Worm (Caenorhabditis elegans): Measurements from ENCODE around the gene mrpl-12.
A peak's percentile ranks its signal among the peaks of the same experiment; 100 is the strongest.

mrpl-12 gene

DNA sequence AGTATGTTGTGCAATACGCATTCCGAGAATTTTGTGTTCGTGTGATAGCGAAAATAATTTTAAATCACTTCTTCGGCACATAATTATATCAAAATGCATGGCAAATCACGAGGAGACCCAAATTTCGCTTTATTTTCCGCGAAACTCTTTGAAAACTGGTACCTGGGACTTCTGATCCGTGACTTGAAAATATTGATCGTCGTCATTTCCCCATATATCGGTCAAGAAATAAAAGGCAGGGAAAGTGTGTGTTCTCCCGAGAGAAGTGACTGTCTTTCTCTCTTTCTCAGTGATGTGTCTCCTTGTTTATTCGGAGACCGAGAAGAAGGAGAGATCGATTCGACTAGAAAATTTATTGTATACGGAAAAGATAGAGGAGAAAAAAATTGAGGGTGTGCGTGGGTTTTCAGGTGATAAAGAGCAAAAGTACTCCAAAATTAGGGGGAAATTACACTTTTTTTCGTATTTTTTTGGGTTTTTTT, 3.7 kb downstream of the mrpl-12 start, which contains the start of gene W09D10.5:
TSS of gene W09D10.5 (minus strand) at position 345 of the 482 bp plus-strand sequence.
- TF ChIP-seq tra-4 (tag; optimal IDR thresholded peaks at IDR 0.05) (no peak), ama-1 (optimal IDR thresholded peaks at IDR 0.05) (peak; percentile 85)

DNA sequence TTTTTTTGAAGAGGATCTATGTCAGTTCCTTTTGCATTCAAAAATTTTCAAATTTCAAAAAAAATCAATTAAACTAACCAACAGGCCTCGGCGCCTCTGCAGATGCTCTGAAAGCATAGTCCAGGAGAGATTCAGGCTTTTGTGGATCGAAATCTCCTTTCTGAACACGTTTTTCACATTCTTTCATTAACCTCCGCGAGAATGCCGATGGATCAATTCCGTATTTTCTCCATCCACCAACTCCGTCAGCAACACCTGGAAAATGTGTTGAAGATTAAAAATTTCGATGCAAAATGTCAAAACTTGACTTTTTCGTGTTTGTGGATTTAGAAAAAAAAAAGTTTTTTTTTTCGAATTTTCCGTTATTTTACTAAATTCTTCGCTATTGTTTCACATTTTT, 7.0 kb downstream of the mrpl-12 start:
- TF ChIP-seq hmbx-1 (tag; optimal IDR thresholded peaks at IDR 0.05) (no peak), pes-1 (GFP tag; IDR thresholded peaks at IDR 0.05) (no peak), hnd-1 (tag; optimal IDR thresholded peaks at IDR 0.05) (no peak), hmg-4 (GFP tag; optimal IDR thresholded peaks at IDR 0.05) (no peak), flt-1 (GFP tag; IDR thresholded peaks at IDR 0.05) (no peak), F13C5.2 (tag; optimal IDR thresholded peaks at IDR 0.05) (no peak), ceh-13 (GFP tag; optimal IDR thresholded peaks at IDR 0.05) (no peak), ceh-36 (tag; optimal IDR thresholded peaks at IDR 0.05) (no peak), scrt-1 (GFP tag; IDR thresholded peaks at IDR 0.05) (no peak), ama-1 (optimal IDR thresholded peaks at IDR 0.05) (no peak), B0310.2 (tag; optimal IDR thresholded peaks at IDR 0.05) (no peak), tbx-37 (GFP tag; conservative IDR thresholded peaks at IDR 0.05) (no peak), tbx-11 (GFP tag; IDR thresholded peaks at IDR 0.05) (no peak), aly-1 (tag; optimal IDR thresholded peaks at IDR 0.05) (no peak)

ce11 chrIII:10716091-10716490, 8.5 kb downstream of the mrpl-12 start, which contains the start of gene W09D10.4:
TSS of gene W09D10.4 (minus strand) at chrIII:10716191.
- no peak for TF ChIP-seq ama-1 (optimal IDR thresholded peaks at IDR 0.05)
- no peak for TF ChIP-seq tbx-37 (GFP tag; conservative IDR thresholded peaks at IDR 0.05)
- no peak for TF ChIP-seq tra-4 (tag; optimal IDR thresholded peaks at IDR 0.05)
- no peak for TF ChIP-seq pes-1 (GFP tag; IDR thresholded peaks at IDR 0.05)
- no peak for TF ChIP-seq F13C5.2 (tag; optimal IDR thresholded peaks at IDR 0.05)
- no peak for TF ChIP-seq aly-1 (tag; optimal IDR thresholded peaks at IDR 0.05)
- TF ChIP-seq ets-7 (tag; optimal IDR thresholded peaks at IDR 0.05) = no peak
- TF ChIP-seq hmg-4 (GFP tag; optimal IDR thresholded peaks at IDR 0.05) = no peak
- no peak for TF ChIP-seq ceh-13 (GFP tag; optimal IDR thresholded peaks at IDR 0.05)
- no peak for TF ChIP-seq hnd-1 (tag; optimal IDR thresholded peaks at IDR 0.05)
- no peak for TF ChIP-seq B0310.2 (tag; optimal IDR thresholded peaks at IDR 0.05)
- TF ChIP-seq flt-1 (GFP tag; IDR thresholded peaks at IDR 0.05) = no peak
- TF ChIP-seq tbx-11 (GFP tag; IDR thresholded peaks at IDR 0.05) = no peak
- no peak for TF ChIP-seq sea-1 (GFP tag; conservative IDR thresholded peaks at IDR 0.05)
- no peak for TF ChIP-seq hmbx-1 (tag; optimal IDR thresholded peaks at IDR 0.05)
- TF ChIP-seq scrt-1 (GFP tag; IDR thresholded peaks at IDR 0.05) = no peak
- no peak for TF ChIP-seq ceh-36 (tag; optimal IDR thresholded peaks at IDR 0.05)

- TF ChIP-seq hmg-4 (GFP tag; optimal IDR thresholded peaks at IDR 0.05) (no peak), sea-1 (GFP tag; conservative IDR thresholded peaks at IDR 0.05) (no peak), pes-1 (GFP tag; IDR thresholded peaks at IDR 0.05) (no peak), ama-1 (optimal IDR thresholded peaks at IDR 0.05) (no peak), hmbx-1 (tag; optimal IDR thresholded peaks at IDR 0.05) (no peak), F13C5.2 (tag; optimal IDR thresholded peaks at IDR 0.05) (no peak), tbx-37 (GFP tag; conservative IDR thresholded peaks at IDR 0.05) (no peak), ceh-13 (GFP tag; optimal IDR thresholded peaks at IDR 0.05) (no peak), scrt-1 (GFP tag; IDR thresholded peaks at IDR 0.05) (no peak), tra-4 (tag; optimal IDR thresholded peaks at IDR 0.05) (no peak), B0310.2 (tag; optimal IDR thresholded peaks at IDR 0.05) (no peak), flt-1 (GFP tag; IDR thresholded peaks at IDR 0.05) (no peak), ets-7 (tag; optimal IDR thresholded peaks at IDR 0.05) (no peak), hnd-1 (tag; optimal IDR thresholded peaks at IDR 0.05) (no peak), ceh-36 (tag; optimal IDR thresholded peaks at IDR 0.05) (no peak), aly-1 (tag; optimal IDR thresholded peaks at IDR 0.05) (no peak), tbx-11 (GFP tag; IDR thresholded peaks at IDR 0.05) (no peak)
These were observed 9.9 kb downstream of the mrpl-12 start for ce11 chrIII:10717479-10717878.

DNA sequence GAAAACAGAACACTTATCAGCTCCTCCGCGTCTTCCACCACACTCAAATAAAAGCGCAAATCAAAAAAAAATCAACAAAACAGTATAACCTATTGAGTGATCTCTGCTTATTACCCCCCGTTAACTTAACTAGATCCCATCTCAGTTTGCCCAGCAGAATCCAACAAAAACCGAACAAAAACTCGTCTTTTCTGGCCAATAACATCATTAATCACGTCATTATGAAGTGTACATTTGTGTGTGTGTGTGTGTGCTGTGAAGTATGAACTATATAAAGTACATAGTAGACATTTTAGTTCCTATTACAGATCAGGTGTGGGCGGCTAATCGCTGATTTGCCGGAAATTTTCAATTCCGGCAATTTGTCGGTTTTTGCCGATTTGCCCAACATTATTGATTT, 10.5 kb downstream of the mrpl-12 start:
- TF ChIP-seq tbx-37 (GFP tag; conservative IDR thresholded peaks at IDR 0.05) = no peak
- TF ChIP-seq scrt-1 (GFP tag; IDR thresholded peaks at IDR 0.05) = no peak
- TF ChIP-seq ceh-36 (tag; optimal IDR thresholded peaks at IDR 0.05) = no peak
- no peak for TF ChIP-seq ets-7 (tag; optimal IDR thresholded peaks at IDR 0.05)
- no peak for TF ChIP-seq hmg-4 (GFP tag; optimal IDR thresholded peaks at IDR 0.05)
- no peak for TF ChIP-seq ceh-13 (GFP tag; optimal IDR thresholded peaks at IDR 0.05)
- TF ChIP-seq sea-1 (GFP tag; conservative IDR thresholded peaks at IDR 0.05) = no peak
- TF ChIP-seq hnd-1 (tag; optimal IDR thresholded peaks at IDR 0.05) = no peak
- no peak for TF ChIP-seq F13C5.2 (tag; optimal IDR thresholded peaks at IDR 0.05)
- TF ChIP-seq B0310.2 (tag; optimal IDR thresholded peaks at IDR 0.05) = no peak
- no peak for TF ChIP-seq flt-1 (GFP tag; IDR thresholded peaks at IDR 0.05)
- TF ChIP-seq tbx-11 (GFP tag; IDR thresholded peaks at IDR 0.05) = no peak
- no peak for TF ChIP-seq ama-1 (optimal IDR thresholded peaks at IDR 0.05)
- no peak for TF ChIP-seq aly-1 (tag; optimal IDR thresholded peaks at IDR 0.05)
- TF ChIP-seq tra-4 (tag; optimal IDR thresholded peaks at IDR 0.05) = no peak
- TF ChIP-seq pes-1 (GFP tag; IDR thresholded peaks at IDR 0.05) = no peak
- TF ChIP-seq hmbx-1 (tag; optimal IDR thresholded peaks at IDR 0.05) = no peak

DNA sequence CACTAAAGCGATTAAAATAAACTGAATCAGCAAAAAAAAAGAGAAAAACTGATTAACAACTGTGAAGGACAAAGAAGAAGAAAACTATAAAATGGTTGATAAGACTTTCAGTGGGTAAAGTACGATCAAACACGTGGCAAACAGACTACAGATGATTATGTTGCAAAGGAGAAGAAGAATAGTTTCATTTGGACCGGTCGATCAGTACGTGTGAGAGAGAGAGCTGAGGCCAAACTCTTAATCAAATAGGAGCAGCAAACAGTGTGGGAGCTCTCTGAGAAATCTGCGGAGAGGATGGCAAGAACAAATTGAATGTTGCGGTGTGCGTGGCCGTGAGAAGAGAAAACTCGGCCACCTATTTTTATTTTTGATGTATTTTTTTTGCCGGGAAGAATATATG, 11.5 kb downstream of the mrpl-12 start:
- TF ChIP-seq hnd-1 (tag; optimal IDR thresholded peaks at IDR 0.05) (no peak), ceh-13 (GFP tag; optimal IDR thresholded peaks at IDR 0.05) (no peak), hmg-4 (GFP tag; optimal IDR thresholded peaks at IDR 0.05) (no peak), pes-1 (GFP tag; IDR thresholded peaks at IDR 0.05) (no peak), B0310.2 (tag; optimal IDR thresholded peaks at IDR 0.05) (no peak), tbx-11 (GFP tag; IDR thresholded peaks at IDR 0.05) (no peak), aly-1 (tag; optimal IDR thresholded peaks at IDR 0.05) (no peak), sea-1 (GFP tag; conservative IDR thresholded peaks at IDR 0.05) (no peak), scrt-1 (GFP tag; IDR thresholded peaks at IDR 0.05) (no peak), ets-7 (tag; optimal IDR thresholded peaks at IDR 0.05) (no peak), hmbx-1 (tag; optimal IDR thresholded peaks at IDR 0.05) (no peak), ama-1 (optimal IDR thresholded peaks at IDR 0.05) (no peak), ceh-36 (tag; optimal IDR thresholded peaks at IDR 0.05) (no peak), tbx-37 (GFP tag; conservative IDR thresholded peaks at IDR 0.05) (no peak), F13C5.2 (tag; optimal IDR thresholded peaks at IDR 0.05) (no peak), flt-1 (GFP tag; IDR thresholded peaks at IDR 0.05) (no peak), tra-4 (tag; optimal IDR thresholded peaks at IDR 0.05) (no peak)

ce11 chrIII:10720170-10720569, 12.6 kb downstream of the mrpl-12 start:
- TF ChIP-seq F13C5.2 (tag; optimal IDR thresholded peaks at IDR 0.05) = peak; percentile 40
- TF ChIP-seq B0310.2 (tag; optimal IDR thresholded peaks at IDR 0.05) = no peak
- no peak for TF ChIP-seq sea-1 (GFP tag; conservative IDR thresholded peaks at IDR 0.05)
- TF ChIP-seq flt-1 (GFP tag; IDR thresholded peaks at IDR 0.05) = 0 out of 2 replicates have a peak, but pooled peaks have one; percentile 20
- TF ChIP-seq hmg-4 (GFP tag; optimal IDR thresholded peaks at IDR 0.05) = peak; percentile 6
